Worm (Caenorhabditis elegans) whole organism, midembryonic: ENCODE results near the gene F56D2.3.

Experiments used
- flt-1 ChIP-seq: fragments of 200-800 bp; sonication (Bioruptor generic); IDR thresholded peaks from 2 replicates; pipeline ENCODE4 v1.3.6; 2022; ENCODE audit warnings: missing genetic modification characterization, missing compliant biosample characterization
- tab-1 ChIP-seq: fragments of 200-800 bp; sonication (Bioruptor generic); IDR thresholded peaks from 2 replicates; pipeline ENCODE4 v1.3.6; 2022; ENCODE audit warnings: missing genetic modification characterization, missing compliant biosample characterization

DNA sequence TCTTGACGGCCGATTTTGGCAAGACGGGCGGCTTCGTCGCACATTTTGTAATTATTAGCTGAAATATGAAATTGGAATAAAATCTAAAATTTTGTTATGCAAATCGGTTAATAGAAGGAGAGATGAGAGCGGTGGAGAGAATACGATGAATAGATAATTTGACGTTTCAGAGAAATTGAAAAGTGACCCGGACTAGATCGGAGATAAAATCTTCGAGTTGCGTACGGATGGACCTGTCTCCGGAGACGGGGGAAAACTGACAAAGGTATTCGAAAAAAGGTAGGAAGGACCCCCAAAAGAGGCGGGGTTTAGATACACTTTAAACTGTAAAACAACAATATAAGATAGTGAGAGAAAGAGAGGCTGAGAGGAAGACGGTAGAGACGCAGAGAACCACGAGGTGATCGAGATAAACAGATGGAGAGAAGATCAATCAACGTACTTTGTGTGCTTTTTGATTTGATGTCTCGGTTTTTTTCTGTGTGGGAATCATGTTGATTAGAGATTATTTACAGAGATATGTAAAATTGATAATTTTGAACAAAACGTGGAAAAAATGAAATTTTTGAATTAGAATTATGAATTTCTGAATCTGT lies 32.6 kb upstream of the F56D2.3 start, which contains the start of gene F09F7.6:
- TF ChIP-seq tab-1 (GFP tag; lab: Robert Waterston, UW) (no peak), flt-1 (GFP tag; lab: Robert Waterston, UW) (0 out of 2 replicates have a peak, but pooled peaks have one; percentile 31)
